Worm (Caenorhabditis elegans): Measurements from ENCODE around the gene C30G4.2.

Gene C30G4.2

ce11 chrX:16998981-16999380 is 46.4 kb downstream of the C30G4.2 start:
- TF ChIP-seq lin-13 (tag; optimal IDR thresholded peaks at IDR 0.05) = no peak
- TF ChIP-seq ces-1 (GFP tag; optimal IDR thresholded peaks at IDR 0.05) = peak; percentile 21

- TF ChIP-seq bed-3 (GFP tag; optimal IDR thresholded peaks at IDR 0.05) (no peak), lin-13 (tag; optimal IDR thresholded peaks at IDR 0.05) (no peak), ham-2 (GFP tag; optimal IDR thresholded peaks at IDR 0.05) (no peak)
These were observed 47.4 kb downstream of the C30G4.2 start for ce11 chrX:16998003-16998402.

ce11 chrX:16995886-16996283 is 49.5 kb downstream of the C30G4.2 start:
- TF ChIP-seq bed-3 (GFP tag; optimal IDR thresholded peaks at IDR 0.05) = no peak
- no peak for TF ChIP-seq nhr-76 (tag; optimal IDR thresholded peaks at IDR 0.05)
- TF ChIP-seq snpc-4 (tag; optimal IDR thresholded peaks at IDR 0.05) = no peak
- TF ChIP-seq lin-13 (tag; optimal IDR thresholded peaks at IDR 0.05) = no peak
- no peak for TF ChIP-seq nhr-12 (tag; optimal IDR thresholded peaks at IDR 0.05)

- TF ChIP-seq nhr-28 (tag; optimal IDR thresholded peaks at IDR 0.05) (no peak), lsy-2 (tag; optimal IDR thresholded peaks at IDR 0.05) (no peak), unc-62 (GFP tag; optimal IDR thresholded peaks at IDR 0.05) (no peak), flh-1 (GFP tag; optimal IDR thresholded peaks at IDR 0.05) (no peak), unc-120 (tag; optimal IDR thresholded peaks at IDR 0.05; ENCODE audit: poor library complexity, severe bottlenecking) (no peak), ces-1 (GFP tag; optimal IDR thresholded peaks at IDR 0.05) (no peak), elt-3 (tag; optimal IDR thresholded peaks at IDR 0.05) (no peak), drap-1 (GFP tag; optimal IDR thresholded peaks at IDR 0.05) (no peak), ceh-39 (tag; optimal IDR thresholded peaks at IDR 0.05) (no peak), nhr-12 (tag; optimal IDR thresholded peaks at IDR 0.05) (no peak)
These were observed 50.1 kb downstream of the C30G4.2 start for ce11 chrX:16995149-16995885.

- TF ChIP-seq ces-1 (GFP tag; optimal IDR thresholded peaks at IDR 0.05) (peak; percentile 51), flh-1 (GFP tag; optimal IDR thresholded peaks at IDR 0.05) (no peak)
These were observed 51.0 kb downstream of the C30G4.2 start for ce11 chrX:16994417-16994816.

Data from whole organism, mixed stage, embryonic.